Fruit fly (Drosophila melanogaster): ENCODE data around the gene TAF1B.

Gene TAF1B

DNA sequence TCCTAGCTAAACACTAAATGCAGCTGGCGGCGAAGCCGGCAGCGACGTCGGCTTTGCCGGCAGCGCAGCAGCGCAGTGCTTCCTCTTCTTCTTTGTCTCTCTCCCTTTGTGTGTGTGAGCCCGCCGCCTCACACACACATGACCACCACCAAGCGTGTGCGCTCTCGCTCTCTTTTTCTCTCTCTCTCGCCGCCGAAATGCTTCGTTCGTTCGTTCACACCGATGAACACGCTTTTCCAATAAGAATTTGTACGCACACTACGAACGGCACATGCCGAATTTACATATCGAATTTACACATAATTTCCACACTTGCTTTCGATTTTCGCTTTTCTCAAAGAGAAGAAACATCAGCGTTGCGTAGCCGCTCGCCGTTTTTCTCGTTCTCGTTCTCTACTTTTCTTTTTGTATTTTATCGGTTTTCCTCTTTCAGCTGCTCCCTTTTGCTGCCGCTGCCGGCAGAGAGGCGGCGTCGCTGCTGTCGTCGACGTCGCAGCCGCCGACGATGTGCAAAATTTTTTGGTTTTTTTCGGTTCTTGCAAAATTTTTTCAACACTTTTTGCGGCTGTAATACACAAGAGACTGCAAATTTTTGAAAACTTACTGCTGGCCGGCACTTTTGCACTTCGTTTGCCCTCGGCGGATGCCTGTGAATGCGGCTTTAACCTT is 34.6 kb downstream of the TAF1B start (continued):
- TF ChIP-seq HLHmδ (GFP tag; optimal IDR thresholded peaks at IDR 0.05) = peak; percentile 0
- TF ChIP-seq CG13424 (tag; optimal IDR thresholded peaks at IDR 0.05) = peak; percentile 2
- TF ChIP-seq br (optimal IDR thresholded peaks at IDR 0.05) = no peak
- TF ChIP-seq CG14014 (GFP tag; IDR thresholded peaks at IDR 0.05) = 0 out of 2 replicates have a peak, but pooled peaks have one; percentile 20
- no peak for TF ChIP-seq sug (tag; optimal IDR thresholded peaks at IDR 0.05)
- peak; percentile 19 for TF ChIP-seq NfI (GFP tag; optimal IDR thresholded peaks at IDR 0.05)
- no peak for TF ChIP-seq CG1602 (GFP tag; optimal IDR thresholded peaks at IDR 0.05)
- peak; percentile 52; the same call in 1 of the 2 replicates for TF ChIP-seq Rfx (GFP tag; IDR thresholded peaks at IDR 0.05)
- no peak for TF ChIP-seq ewg (GFP tag; optimal IDR thresholded peaks at IDR 0.05)
- peak; percentile 73 for TF ChIP-seq Elba2 (GFP tag; optimal IDR thresholded peaks at IDR 0.05)
- peak; percentile 14 for TF ChIP-seq CG2678 (tag; optimal IDR thresholded peaks at IDR 0.05)
- peak; percentile 46 for TF ChIP-seq pros (GFP tag; optimal IDR thresholded peaks at IDR 0.05)
- TF ChIP-seq Dek (tag; optimal IDR thresholded peaks at IDR 0.05) = no peak
- no peak for TF ChIP-seq Awh (GFP tag; IDR thresholded peaks at IDR 0.05)
- TF ChIP-seq cwo (GFP tag; optimal IDR thresholded peaks at IDR 0.05) = peak; percentile 11
- no peak for TF ChIP-seq bsh (GFP tag; optimal IDR thresholded peaks at IDR 0.05)
- TF ChIP-seq D19A (tag; optimal IDR thresholded peaks at IDR 0.05) = peak; percentile 94
- TF ChIP-seq CG7556 (GFP tag; optimal IDR thresholded peaks at IDR 0.05) = peak; percentile 3
- no peak for TF ChIP-seq maf-S (GFP tag; optimal IDR thresholded peaks at IDR 0.05)
- no peak for TF ChIP-seq CG3163 (GFP tag; optimal IDR thresholded peaks at IDR 0.05)
- TF ChIP-seq CG10565 (GFP tag; optimal IDR thresholded peaks at IDR 0.05) = no peak
- TF ChIP-seq amos (GFP tag; IDR thresholded peaks at IDR 0.05; ENCODE audit: partially characterized antibody) = peak; percentile 19; the same call in 1 of the 2 replicates
- no peak for TF ChIP-seq trem (tag; optimal IDR thresholded peaks at IDR 0.05)
- peak; percentile 45 for TF ChIP-seq kah (GFP tag; optimal IDR thresholded peaks at IDR 0.05)
- no peak for TF ChIP-seq Myb (GFP tag; optimal IDR thresholded peaks at IDR 0.05)
- TF ChIP-seq Adf1 (GFP tag; IDR thresholded peaks at IDR 0.05) = peak; percentile 100
- TF ChIP-seq Mes4 (GFP tag; optimal IDR thresholded peaks at IDR 0.05) = no peak
- TF ChIP-seq yki (optimal IDR thresholded peaks at IDR 0.05) = peak; percentile 92
- TF ChIP-seq CG9215 (GFP tag; IDR thresholded peaks at IDR 0.05) = no peak
- TF ChIP-seq gem (tag; optimal IDR thresholded peaks at IDR 0.05) = peak; percentile 6
- no peak for TF ChIP-seq CG3847 (GFP tag; IDR thresholded peaks at IDR 0.05)
- TF ChIP-seq dm (GFP tag; optimal IDR thresholded peaks at IDR 0.05) = peak; percentile 10
- TF ChIP-seq Fer1 (GFP tag; optimal IDR thresholded peaks at IDR 0.05) = peak; percentile 56
- peak; percentile 80; the same call in 1 of the 4 replicates for TF ChIP-seq chinmo (GFP tag; IDR thresholded peaks at IDR 0.05; ENCODE audit: partially characterized antibody)
- peak; percentile 45; the same call in 1 of the 2 replicates for TF ChIP-seq unc-4 (GFP tag; IDR thresholded peaks at IDR 0.05; ENCODE audit: partially characterized antibody)
- peak; percentile 53; the same call in 2 of the 4 replicates for TF ChIP-seq Dll (GFP tag; IDR thresholded peaks at IDR 0.05; ENCODE audit: partially characterized antibody)
- 0 out of 3 replicates have a peak, but pooled peaks have one; percentile 14 for TF ChIP-seq dysf (GFP tag; IDR thresholded peaks at IDR 0.05)
- TF ChIP-seq NFAT (GFP tag; IDR thresholded peaks at IDR 0.05) = no peak
- peak; percentile 57 for TF ChIP-seq nom (GFP tag; optimal IDR thresholded peaks at IDR 0.05)
- TF ChIP-seq zfh2 (GFP tag; optimal IDR thresholded peaks at IDR 0.05) = no peak
- TF ChIP-seq sd (tag; optimal IDR thresholded peaks at IDR 0.05) = peak; percentile 89
- TF ChIP-seq HLH3B (GFP tag; IDR thresholded peaks at IDR 0.05) = no peak
- TF ChIP-seq CG1832 (GFP tag; optimal IDR thresholded peaks at IDR 0.05) = peak; percentile 39
- TF ChIP-seq CG32532 (GFP tag; IDR thresholded peaks at IDR 0.05) = peak; percentile 60; the same call in 1 of the 2 replicates
- peak; percentile 16 for TF ChIP-seq CG15269 (tag; optimal IDR thresholded peaks at IDR 0.05)
- TF ChIP-seq CG30403 (GFP tag; optimal IDR thresholded peaks at IDR 0.05) = no peak
- peak; percentile 53 for TF ChIP-seq CG8478 (optimal IDR thresholded peaks at IDR 0.05)
- TF ChIP-seq CG13287 (GFP tag; IDR thresholded peaks at IDR 0.05; ENCODE audit: partially characterized antibody) = peak; percentile 60
- no peak for TF ChIP-seq CG10147 (GFP tag; optimal IDR thresholded peaks at IDR 0.05)
- TF ChIP-seq ems (GFP tag; optimal IDR thresholded peaks at IDR 0.05) = no peak
